Fruit fly (Drosophila melanogaster): ENCODE results near the gene CG13875.
A peak's percentile ranks its signal among the peaks of the same experiment; 100 is the strongest.

CG13875 gene

DNA sequence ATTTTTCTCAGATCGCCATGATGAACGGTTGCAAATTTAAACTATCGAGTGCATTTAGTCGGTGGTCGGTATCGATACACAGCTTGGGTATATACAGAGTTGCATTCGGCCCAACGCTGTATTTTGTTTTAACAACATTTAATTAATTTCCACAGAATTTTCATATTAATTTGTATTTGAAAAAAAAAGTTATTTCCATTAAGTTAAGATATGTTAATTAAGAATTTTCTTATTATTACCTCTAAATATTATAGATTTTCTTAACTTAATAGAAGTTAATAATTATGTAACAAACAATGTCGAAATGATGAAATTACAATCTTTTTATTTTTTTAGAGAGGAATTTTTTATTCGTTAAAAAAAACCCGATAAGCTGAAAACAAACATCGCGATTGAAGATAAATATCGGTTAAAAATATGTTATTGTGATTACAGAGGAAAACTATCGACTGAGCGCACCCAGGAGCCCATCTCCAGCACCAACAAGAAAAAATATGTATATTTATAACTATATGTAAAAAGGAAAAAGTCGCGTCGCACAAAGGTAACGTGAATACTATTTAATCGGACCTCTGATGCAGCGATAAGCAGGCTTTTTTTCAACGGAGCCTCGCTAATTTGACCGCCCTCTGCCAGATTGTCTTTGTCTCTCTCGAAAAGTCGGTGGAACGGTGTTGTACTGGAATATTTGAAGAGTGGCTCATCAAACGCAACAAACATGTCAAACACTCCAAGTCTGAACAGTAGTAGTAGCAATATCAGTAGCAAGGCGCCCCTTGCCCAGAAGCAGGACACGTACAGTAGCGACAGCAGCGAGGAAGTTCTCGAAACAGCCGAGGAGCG lies 20.3 kb downstream of the CG13875 start, which contains the start of the genes rno and mri (continued):
- TF ChIP-seq CG4854 (GFP tag; optimal IDR thresholded peaks at IDR 0.05) = no peak
- TF ChIP-seq CrebB (tag; optimal IDR thresholded peaks at IDR 0.05) = peak; percentile 13
- TF ChIP-seq sd (tag; optimal IDR thresholded peaks at IDR 0.05) = peak; percentile 30
- TF ChIP-seq MESR4 (GFP tag; optimal IDR thresholded peaks at IDR 0.05) = peak; percentile 93
- no peak for TF ChIP-seq abd-A (tag; optimal IDR thresholded peaks at IDR 0.05)
- no peak for TF ChIP-seq Eip74EF (GFP tag; optimal IDR thresholded peaks at IDR 0.05)
- peak; percentile 68 for TF ChIP-seq CG1233 (GFP tag; optimal IDR thresholded peaks at IDR 0.05)
- peak; percentile 73 for TF ChIP-seq CG9215 (GFP tag; IDR thresholded peaks at IDR 0.05)
- TF ChIP-seq unpg (GFP tag; optimal IDR thresholded peaks at IDR 0.05) = peak; percentile 67
- no peak for TF ChIP-seq CG18476 (GFP tag; optimal IDR thresholded peaks at IDR 0.05)
- TF ChIP-seq sim (GFP tag; IDR thresholded peaks at IDR 0.05) = no peak
- peak; percentile 72 for TF ChIP-seq esg (GFP tag; conservative IDR thresholded peaks at IDR 0.05)
- peak; percentile 81 for TF ChIP-seq dysf (GFP tag; IDR thresholded peaks at IDR 0.05)
- peak; percentile 93 for TF ChIP-seq CG14860 (GFP tag; IDR thresholded peaks at IDR 0.05; ENCODE audit: partially characterized antibody)
- TF ChIP-seq ttk (GFP tag; IDR thresholded peaks at IDR 0.05) = peak; percentile 72
- TF ChIP-seq CG15601 (tag; optimal IDR thresholded peaks at IDR 0.05) = peak; percentile 71
- no peak for TF ChIP-seq tap (tag; optimal IDR thresholded peaks at IDR 0.05)
- peak; percentile 38; the same call in 1 of the 2 replicates for TF ChIP-seq CG4404 (GFP tag; IDR thresholded peaks at IDR 0.05)
- TF ChIP-seq CG11723 (GFP tag; optimal IDR thresholded peaks at IDR 0.05) = no peak
- TF ChIP-seq CG3726 (GFP tag; IDR thresholded peaks at IDR 0.05) = no peak
- TF ChIP-seq CG11085 (GFP tag; IDR thresholded peaks at IDR 0.05) = peak; percentile 63; the same call in 1 of the 2 replicates
- TF ChIP-seq gsb-n (tag; optimal IDR thresholded peaks at IDR 0.05) = peak; percentile 78
- no peak for TF ChIP-seq Hr78 (GFP tag; optimal IDR thresholded peaks at IDR 0.05)
- no peak for TF ChIP-seq gcm2 (GFP tag; optimal IDR thresholded peaks at IDR 0.05)
- TF ChIP-seq sr (GFP tag; IDR thresholded peaks at IDR 0.05) = no peak
- peak; percentile 54; the same call in 1 of the 3 replicates for TF ChIP-seq gce (GFP tag; IDR thresholded peaks at IDR 0.05)
- TF ChIP-seq CG6813 (GFP tag; optimal IDR thresholded peaks at IDR 0.05) = peak; percentile 14
- TF ChIP-seq CG11247 (GFP tag; IDR thresholded peaks at IDR 0.05) = peak; percentile 50; the same call in 1 of the 2 replicates
- no peak for TF ChIP-seq yki (optimal IDR thresholded peaks at IDR 0.05)
- peak; percentile 67 for TF ChIP-seq CG12104 (GFP tag; optimal IDR thresholded peaks at IDR 0.05)
- TF ChIP-seq schlank (tag; optimal IDR thresholded peaks at IDR 0.05) = peak; percentile 25
- peak; percentile 43; the same call in 1 of the 2 replicates for TF ChIP-seq CG7372 (GFP tag; IDR thresholded peaks at IDR 0.05)
- no peak for TF ChIP-seq emc (GFP tag; optimal IDR thresholded peaks at IDR 0.05)
- no peak for TF ChIP-seq Sry-β (GFP tag; optimal IDR thresholded peaks at IDR 0.05)
- TF ChIP-seq Lpt (GFP tag; optimal IDR thresholded peaks at IDR 0.05) = no peak
- no peak for TF ChIP-seq h (optimal IDR thresholded peaks at IDR 0.05)
- TF ChIP-seq CG43689 (GFP tag; IDR thresholded peaks at IDR 0.05) = no peak
- TF ChIP-seq so (GFP tag; IDR thresholded peaks at IDR 0.05) = peak; percentile 52; the same call in 1 of the 3 replicates
- TF ChIP-seq nerfin-2 (GFP tag; IDR thresholded peaks at IDR 0.05; ENCODE audit: partially characterized antibody) = peak; percentile 90
- TF ChIP-seq Bteb2 (GFP tag; optimal IDR thresholded peaks at IDR 0.05) = peak; percentile 15
- TF ChIP-seq hkb (optimal IDR thresholded peaks at IDR 0.05) = no peak
- peak; percentile 66 for TF ChIP-seq hkb (GFP tag; IDR thresholded peaks at IDR 0.05)
- no peak for TF ChIP-seq ab (GFP tag; optimal IDR thresholded peaks at IDR 0.05)
- peak; percentile 66; the same call in 1 of the 2 replicates for TF ChIP-seq CG3847 (GFP tag; IDR thresholded peaks at IDR 0.05)
- TF ChIP-seq Sin3A (optimal IDR thresholded peaks at IDR 0.05) = no peak
- peak; percentile 46 for TF ChIP-seq CG11504 (tag; optimal IDR thresholded peaks at IDR 0.05)
- peak; percentile 50 for TF ChIP-seq CG10462 (GFP tag; optimal IDR thresholded peaks at IDR 0.05)
- peak; percentile 63 for TF ChIP-seq CG12942 (GFP tag; optimal IDR thresholded peaks at IDR 0.05)
- TF ChIP-seq aop (GFP tag; IDR thresholded peaks at IDR 0.05) = no peak
- peak; percentile 76 for TF ChIP-seq CG10267 (tag; optimal IDR thresholded peaks at IDR 0.05)

Data from whole organism, embryonic.